Worm (Caenorhabditis elegans) whole organism, L4 larva: ENCODE measurements around the gene Y61A9LA.10.

Source experiments
- lin-29 ChIP-seq: fragments of 200-800 bp; sonication (Bioruptor generic); IDR thresholded peaks from 2 replicates; pipeline ENCODE4 v1.3.6; 2022; ENCODE audit warnings: missing genetic modification reagents, missing genetic modification characterization, missing compliant biosample characterization
- nhr-76 ChIP-seq: fragments of 150-350 bp; optimal IDR thresholded peaks from 2 replicates; lab custom pipeline; 2014; ENCODE audit warnings: missing biosample characterization, missing genetic modification characterization

DNA sequence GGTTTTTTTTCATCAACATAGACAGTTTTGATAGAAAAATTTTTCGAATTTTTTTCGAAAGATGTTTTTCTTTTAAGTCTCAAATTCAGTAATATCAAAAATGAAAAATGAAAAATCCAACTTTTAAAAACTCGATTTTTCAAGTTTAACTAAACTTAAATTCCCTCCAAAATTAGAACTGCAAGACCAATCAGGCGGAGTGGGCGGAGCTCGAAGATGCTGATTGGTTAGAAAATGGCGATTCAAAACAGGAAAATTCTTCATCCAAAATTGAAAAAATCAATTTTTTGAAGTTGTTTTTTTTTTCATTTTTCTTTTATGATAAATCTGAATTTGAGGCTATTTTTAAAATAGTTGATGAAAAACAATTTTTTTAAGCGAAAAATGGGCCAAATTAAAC, 9.1 kb upstream of the Y61A9LA.10 start:
- TF ChIP-seq lin-29 (GFP tag; lab: Robert Waterston, UW) (no peak), nhr-76 (tag; lab: Kevin White, UChicago) (no peak)
